Worm (Caenorhabditis elegans) whole organism, young adult: ENCODE measurements around the gene col-72.

Experiments
- B0019.2 ChIP-seq: fragments of 200-800 bp; sonication (Bioruptor generic); conservative IDR thresholded peaks from 2 replicates; pipeline ENCODE4 v1.3.6; 2022; ENCODE audit warnings: missing genetic modification reagents, missing genetic modification characterization, missing compliant biosample characterization
- F33H1.4 ChIP-seq: fragments of 200-800 bp; sonication (Bioruptor generic); IDR thresholded peaks from 2 replicates; pipeline ENCODE4 v1.3.6; 2022; ENCODE audit warnings: missing genetic modification reagents, missing genetic modification characterization, missing compliant biosample characterization
- F57C9.4 ChIP-seq: sonication (generic microtip); optimal IDR thresholded peaks from 2 replicates; lab custom pipeline; 2017; ENCODE audit warnings: mild to moderate bottlenecking, missing genetic modification characterization, missing compliant biosample characterization
- K11D2.4 ChIP-seq: fragments of 200-800 bp; sonication (Bioruptor generic); IDR thresholded peaks from 2 replicates; pipeline ENCODE4 v1.3.6; 2022; ENCODE audit warnings: missing genetic modification reagents, missing genetic modification characterization, missing compliant biosample characterization
- ZK185.1 ChIP-seq: sonication (generic microtip); optimal IDR thresholded peaks from 2 replicates; lab custom pipeline; 2016; ENCODE audit warnings: mild to moderate bottlenecking, missing genetic modification characterization, missing compliant biosample characterization; ENCODE audit not compliant: poor library complexity, severe bottlenecking
- attf-3 ChIP-seq: fragments of 200-800 bp; sonication (Bioruptor generic); conservative IDR thresholded peaks from 2 replicates; pipeline ENCODE4 v1.3.6; 2022; ENCODE audit warnings: missing genetic modification reagents, missing genetic modification characterization, missing compliant biosample characterization
- attf-6 ChIP-seq: fragments of 200-800 bp; sonication (Bioruptor generic); IDR thresholded peaks from 2 replicates; pipeline ENCODE4 v1.3.6; 2022; ENCODE audit warnings: missing genetic modification reagents, missing genetic modification characterization, missing compliant biosample characterization
- cebp-1 ChIP-seq, 2 experiments: fragments of 200-800 bp in 1 of 2; sonication (Bioruptor generic) in 1 of 2; sonication (generic microtip) in 1 of 2; IDR thresholded peaks in 1 of 2; optimal IDR thresholded peaks in 1 of 2; 2 replicates each; pipeline versions ENCODE4 v1.3.6 to Lab custom; 2017 to 2022; ENCODE audit warnings: missing compliant biosample characterization in 2 of 2, missing genetic modification characterization in 2 of 2, mild to moderate bottlenecking in 1 of 2, missing genetic modification reagents in 1 of 2, moderate library complexity in 1 of 2
- chd-7 ChIP-seq: sonication (generic microtip); optimal IDR thresholded peaks from 2 replicates; lab custom pipeline; 2016; ENCODE audit warnings: mild to moderate bottlenecking, missing genetic modification characterization, moderate library complexity, missing compliant biosample characterization
- dox-1 ChIP-seq: fragments of 200-800 bp; sonication (Bioruptor generic); IDR thresholded peaks from 2 replicates; pipeline ENCODE4 v1.3.6; 2022; ENCODE audit warnings: missing genetic modification reagents, missing genetic modification characterization, missing compliant biosample characterization
- him-1 ChIP-seq: sonication (generic microtip); optimal IDR thresholded peaks from 2 replicates; lab custom pipeline; 2016; ENCODE audit warnings: missing genotype, missing genetic modification reagents, missing genetic modification characterization, missing compliant biosample characterization
- lag-1 ChIP-seq: fragments of 200-800 bp; sonication (Bioruptor generic); IDR thresholded peaks from 2 replicates; pipeline ENCODE4 v1.3.6; 2022; ENCODE audit warnings: missing genetic modification reagents, missing genetic modification characterization, missing compliant biosample characterization
- lin-40 ChIP-seq: sonication (generic microtip); optimal IDR thresholded peaks from 2 replicates; lab custom pipeline; 2016; ENCODE audit warnings: missing genetic modification characterization, mild to moderate bottlenecking, missing compliant biosample characterization, missing genotype, missing genetic modification reagents
- nhr-27 ChIP-seq: fragments of 200-800 bp; sonication (Bioruptor generic); optimal IDR thresholded peaks from 2 replicates; lab custom pipeline; 2018; ENCODE audit warnings: mild to moderate bottlenecking, missing genetic modification characterization, moderate library complexity, missing compliant biosample characterization
- snpc-1.3 ChIP-seq: sonication (generic microtip); optimal IDR thresholded peaks from 2 replicates; lab custom pipeline; 2017; ENCODE audit warnings: missing genetic modification characterization, mild to moderate bottlenecking, missing compliant biosample characterization, antibody characterized with exemption, moderate library complexity, missing genotype, missing genetic modification reagents; ENCODE audit not compliant: insufficient read depth
- snpc-3.4 ChIP-seq: sonication (generic microtip); optimal IDR thresholded peaks from 2 replicates; lab custom pipeline; 2017; ENCODE audit warnings: missing genetic modification characterization, mild to moderate bottlenecking, missing compliant biosample characterization, antibody characterized with exemption, moderate library complexity, missing genotype, missing genetic modification reagents
- zim-3 ChIP-seq: sonication (generic microtip); optimal IDR thresholded peaks from 2 replicates; lab custom pipeline; 2017; ENCODE audit warnings: mild to moderate bottlenecking, missing genetic modification characterization, moderate library complexity, missing compliant biosample characterization

col-72 gene

ce11 chrII:3472316-3472715 lies 51.7 kb downstream of the col-72 start, which contains the start of gene Y49F6B.12:
Gene Y49F6B.12, minus strand, starts transcription at chrII:3472416.
- no peak for TF ChIP-seq him-1 (tag; lab: Kevin White, UChicago)

DNA sequence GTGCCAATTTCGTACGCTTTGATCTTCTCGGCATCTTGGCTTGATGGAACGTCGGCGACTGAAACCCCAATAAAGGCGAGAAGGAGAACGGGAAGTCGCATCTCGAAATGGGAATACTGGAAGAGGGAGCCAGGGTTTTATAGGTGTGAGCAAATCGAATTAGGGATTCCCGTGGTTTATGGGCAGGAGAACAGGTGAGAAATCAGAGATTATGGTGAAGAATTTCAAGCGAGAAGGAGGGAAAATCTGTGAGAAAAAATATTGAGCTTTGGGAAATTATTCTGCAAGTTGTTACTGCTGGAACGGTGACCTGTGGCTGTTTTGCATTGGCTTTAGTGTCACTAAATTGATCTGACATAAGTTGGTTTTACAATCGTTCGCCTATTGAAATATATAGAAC lies 52.4 kb downstream of the col-72 start, which contains the start of gene Y49F6B.13:
Gene Y49F6B.13, minus strand, starts transcription at position 101 of the 400 bp plus-strand sequence.
- TF ChIP-seq F57C9.4 (tag; lab: Kevin White, UChicago) (no peak), attf-3 (no peak), B0019.2 (no peak), F33H1.4 (GFP tag; lab: Robert Waterston, UW) (no peak), nhr-27 (tag; lab: Kevin White, UChicago) (no peak), zim-3 (no peak), cebp-1 (GFP tag; IDR thresholded peaks at IDR 0.05; lab: Robert Waterston, UW) (no peak), cebp-1 (tag; optimal IDR thresholded peaks at IDR 0.05; lab: Kevin White, UChicago) (no peak), dox-1 (GFP tag; lab: Robert Waterston, UW) (no peak), lin-40 (no peak), ZK185.1 (tag; lab: Kevin White, UChicago) (no peak), attf-6 (GFP tag; lab: Robert Waterston, UW) (no peak), snpc-3.4 (no peak), snpc-1.3 (no peak), lag-1 (no peak), chd-7 (tag; lab: Kevin White, UChicago) (no peak), K11D2.4 (no peak)
